Worm (Caenorhabditis elegans) whole organism, early embryonic: ENCODE measurements around the gene lnp-1.

Experiments
- aly-1 ChIP-seq: sonication (generic microtip); optimal IDR thresholded peaks from 2 replicates; lab custom pipeline; 2016; ENCODE audit warnings: missing genetic modification characterization, missing compliant biosample characterization
- ama-1 ChIP-seq: fragments of 150-350 bp; optimal IDR thresholded peaks from 2 replicates; lab custom pipeline; 2014
- flt-1 ChIP-seq: fragments of 200-800 bp; sonication (Bioruptor generic); IDR thresholded peaks from 2 replicates; pipeline ENCODE4 v1.3.6; 2022; ENCODE audit warnings: missing genetic modification characterization, missing compliant biosample characterization
- hmg-4 ChIP-seq: fragments of 200-800 bp; sonication (Bioruptor generic); optimal IDR thresholded peaks from 2 replicates; lab custom pipeline; 2018; ENCODE audit warnings: mild to moderate bottlenecking, missing genetic modification characterization, missing compliant biosample characterization
- hnd-1 ChIP-seq: sonication (generic microtip); optimal IDR thresholded peaks from 2 replicates; lab custom pipeline; 2016; ENCODE audit warnings: missing genetic modification characterization, missing compliant biosample characterization
- pes-1 ChIP-seq: fragments of 200-800 bp; sonication (Bioruptor generic); IDR thresholded peaks from 2 replicates; pipeline ENCODE4 v1.3.6; 2022; ENCODE audit warnings: missing genetic modification reagents, missing genetic modification characterization, missing compliant biosample characterization
- scrt-1 ChIP-seq: fragments of 200-800 bp; sonication (Bioruptor generic); IDR thresholded peaks from 2 replicates; pipeline ENCODE4 v1.3.6; 2022; ENCODE audit warnings: missing genetic modification characterization, missing compliant biosample characterization
- tbx-11 ChIP-seq: fragments of 200-800 bp; sonication (Bioruptor generic); IDR thresholded peaks from 2 replicates; pipeline ENCODE4 v1.3.6; 2022; ENCODE audit warnings: missing genetic modification characterization, missing compliant biosample characterization

- TF ChIP-seq ama-1 (no peak), hnd-1 (tag; lab: Kevin White, UChicago) (no peak), pes-1 (GFP tag; lab: Robert Waterston, UW) (no peak), flt-1 (no peak), aly-1 (tag; lab: Kevin White, UChicago) (no peak), hmg-4 (no peak), scrt-1 (no peak), tbx-11 (GFP tag; lab: Robert Waterston, UW) (no peak)
Observed at ce11 chrX:4622024-4622423, 33.5 kb downstream of the lnp-1 start, which contains the start of gene C46C11.3.
